Worm (Caenorhabditis elegans) whole organism, L2 larva: ENCODE results near the gene snpc-1.1.

Source experiments
- C34F6.9 ChIP-seq: fragments of 150-350 bp; optimal IDR thresholded peaks from 2 replicates; lab custom pipeline; 2014; ENCODE audit warnings: missing biosample characterization, missing genetic modification characterization
- F13H6.1 ChIP-seq: sonication (generic microtip); optimal IDR thresholded peaks from 2 replicates; lab custom pipeline; 2016; ENCODE audit warnings: missing genetic modification characterization, missing compliant biosample characterization
- R02D3.7 ChIP-seq: fragments of 150-350 bp; optimal IDR thresholded peaks from 2 replicates; lab custom pipeline; 2014; ENCODE audit warnings: missing biosample characterization, missing genetic modification characterization
- Y55F3AM.14 ChIP-seq: fragments of 200-800 bp; sonication (Bioruptor generic); optimal IDR thresholded peaks from 2 replicates; lab custom pipeline; 2018; ENCODE audit warnings: mild to moderate bottlenecking, missing genetic modification characterization, missing compliant biosample characterization
- ZK546.5 ChIP-seq: sonication (generic microtip); optimal IDR thresholded peaks from 2 replicates; lab custom pipeline; 2017; ENCODE audit warnings: missing biosample characterization, missing genetic modification characterization
- aly-2 ChIP-seq: fragments of 150-350 bp; optimal IDR thresholded peaks from 2 replicates; lab custom pipeline; 2014; ENCODE audit warnings: missing biosample characterization, missing genetic modification characterization
- ama-1 ChIP-seq: fragments of 150-350 bp; optimal IDR thresholded peaks from 2 replicates; lab custom pipeline; 2018; ENCODE audit warnings: inconsistent platforms
- ceh-16 ChIP-seq: fragments of 150-350 bp; optimal IDR thresholded peaks from 2 replicates; lab custom pipeline; 2014; ENCODE audit warnings: missing biosample characterization, missing genetic modification characterization
- crh-2 ChIP-seq: sonication (generic microtip); optimal IDR thresholded peaks from 2 replicates; lab custom pipeline; 2017; ENCODE audit warnings: missing biosample characterization, missing genetic modification characterization
- dmd-4 ChIP-seq: sonication (generic microtip); optimal IDR thresholded peaks from 2 replicates; lab custom pipeline; 2017; ENCODE audit warnings: missing biosample characterization, missing genetic modification characterization
- egl-27 ChIP-seq: sonication (generic microtip); optimal IDR thresholded peaks from 3 replicates; lab custom pipeline; 2017; ENCODE audit warnings: missing biosample characterization, missing genetic modification reagents, missing genetic modification characterization
- elt-1 ChIP-seq: fragments of 150-350 bp; optimal IDR thresholded peaks from 2 replicates; lab custom pipeline; 2014; ENCODE audit warnings: missing biosample characterization, missing genetic modification characterization
- elt-3 ChIP-seq: sonication (generic microtip); optimal IDR thresholded peaks from 2 replicates; lab custom pipeline; 2017; ENCODE audit warnings: missing biosample characterization, missing genetic modification characterization
- fos-1 ChIP-seq: fragments of 150-350 bp; optimal IDR thresholded peaks from 2 replicates; lab custom pipeline; 2014; ENCODE audit warnings: missing biosample characterization, missing genetic modification characterization
- lin-13 ChIP-seq: fragments of 150-350 bp; optimal IDR thresholded peaks from 2 replicates; lab custom pipeline; 2014; ENCODE audit warnings: missing biosample characterization, missing genetic modification reagents, missing genetic modification characterization
- lin-39 ChIP-seq: fragments of 150-350 bp; optimal IDR thresholded peaks from 2 replicates; lab custom pipeline; 2014; ENCODE audit warnings: missing biosample characterization, missing genetic modification reagents, missing genetic modification characterization
- lsy-2 ChIP-seq, 2 experiments: fragments of 150-350 bp in 1 of 2; sonication (generic microtip) in 1 of 2; optimal IDR thresholded peaks; 2 replicates each; lab custom pipeline; 2014 to 2017; ENCODE audit warnings: missing biosample characterization in 2 of 2, missing genetic modification characterization in 2 of 2
- mbf-1 ChIP-seq: sonication (generic microtip); optimal IDR thresholded peaks from 2 replicates; lab custom pipeline; 2017; ENCODE audit warnings: missing biosample characterization, missing genetic modification characterization
- mdl-1 ChIP-seq, 2 experiments: fragments of 150-350 bp in 1 of 2; sonication (generic microtip) in 1 of 2; optimal IDR thresholded peaks; 2 replicates each; lab custom pipeline; 2017; ENCODE audit warnings: missing biosample characterization in 2 of 2, missing genetic modification characterization in 2 of 2
- nhr-10 ChIP-seq: sonication (generic microtip); optimal IDR thresholded peaks from 2 replicates; lab custom pipeline; 2017; ENCODE audit warnings: missing biosample characterization, missing genetic modification characterization
- nhr-12 ChIP-seq: fragments of 150-350 bp; optimal IDR thresholded peaks from 2 replicates; lab custom pipeline; 2014; ENCODE audit warnings: missing biosample characterization, missing genetic modification characterization
- nhr-129 ChIP-seq: fragments of 150-350 bp; optimal IDR thresholded peaks from 2 replicates; lab custom pipeline; 2014; ENCODE audit warnings: missing biosample characterization, missing genetic modification characterization
- nhr-21 ChIP-seq: fragments of 150-350 bp; optimal IDR thresholded peaks from 2 replicates; lab custom pipeline; 2014; ENCODE audit warnings: missing biosample characterization, missing genetic modification characterization
- nhr-23 ChIP-seq: fragments of 150-350 bp; optimal IDR thresholded peaks from 2 replicates; lab custom pipeline; 2014; ENCODE audit warnings: missing biosample characterization, missing genetic modification reagents, missing genetic modification characterization
- nhr-25 ChIP-seq: fragments of 150-350 bp; sonication (generic microtip); optimal IDR thresholded peaks from 3 replicates; lab custom pipeline; 2014; ENCODE audit warnings: missing biosample characterization, missing genetic modification characterization
- peb-1 ChIP-seq: fragments of 150-350 bp; optimal IDR thresholded peaks from 2 replicates; lab custom pipeline; 2014; ENCODE audit warnings: missing biosample characterization, missing genetic modification characterization
- sma-3 ChIP-seq: sonication (generic microtip); optimal IDR thresholded peaks from 2 replicates; lab custom pipeline; 2016; ENCODE audit warnings: missing genetic modification reagents, missing genetic modification characterization, missing compliant biosample characterization
- sma-9 ChIP-seq, 2 experiments: fragments of 150-350 bp in 1 of 2; sonication (generic microtip) in 1 of 2; optimal IDR thresholded peaks; 2 replicates each; lab custom pipeline; 2014 to 2016; ENCODE audit warnings: missing genetic modification characterization in 2 of 2, mild to moderate bottlenecking in 1 of 2, missing biosample characterization in 1 of 2, missing compliant biosample characterization in 1 of 2, missing genetic modification reagents in 1 of 2, moderate library complexity in 1 of 2
- unc-39 ChIP-seq: fragments of 150-350 bp; optimal IDR thresholded peaks from 2 replicates; lab custom pipeline; 2014; ENCODE audit warnings: missing biosample characterization, missing genetic modification characterization
- unc-55 ChIP-seq: fragments of 150-350 bp; sonication (generic microtip); optimal IDR thresholded peaks from 3 replicates; lab custom pipeline; 2014; ENCODE audit warnings: missing biosample characterization, missing genetic modification reagents, missing genetic modification characterization
- unc-62 ChIP-seq: fragments of 150-350 bp; optimal IDR thresholded peaks from 2 replicates; lab custom pipeline; 2014; ENCODE audit warnings: missing biosample characterization, missing genetic modification reagents, missing genetic modification characterization
- zag-1 ChIP-seq: fragments of 150-350 bp; optimal IDR thresholded peaks from 2 replicates; lab custom pipeline; 2014; ENCODE audit warnings: missing biosample characterization, missing genetic modification characterization
- ztf-1 ChIP-seq: fragments of 200-800 bp; sonication (Bioruptor generic); conservative IDR thresholded peaks from 2 replicates; pipeline ENCODE4 v1.3.6; 2022; ENCODE audit warnings: missing genetic modification characterization, missing compliant biosample characterization
- ztf-4 ChIP-seq: fragments of 150-350 bp; optimal IDR thresholded peaks from 2 replicates; lab custom pipeline; 2014; ENCODE audit warnings: missing biosample characterization, missing genetic modification characterization

snpc-1.1 gene

DNA sequence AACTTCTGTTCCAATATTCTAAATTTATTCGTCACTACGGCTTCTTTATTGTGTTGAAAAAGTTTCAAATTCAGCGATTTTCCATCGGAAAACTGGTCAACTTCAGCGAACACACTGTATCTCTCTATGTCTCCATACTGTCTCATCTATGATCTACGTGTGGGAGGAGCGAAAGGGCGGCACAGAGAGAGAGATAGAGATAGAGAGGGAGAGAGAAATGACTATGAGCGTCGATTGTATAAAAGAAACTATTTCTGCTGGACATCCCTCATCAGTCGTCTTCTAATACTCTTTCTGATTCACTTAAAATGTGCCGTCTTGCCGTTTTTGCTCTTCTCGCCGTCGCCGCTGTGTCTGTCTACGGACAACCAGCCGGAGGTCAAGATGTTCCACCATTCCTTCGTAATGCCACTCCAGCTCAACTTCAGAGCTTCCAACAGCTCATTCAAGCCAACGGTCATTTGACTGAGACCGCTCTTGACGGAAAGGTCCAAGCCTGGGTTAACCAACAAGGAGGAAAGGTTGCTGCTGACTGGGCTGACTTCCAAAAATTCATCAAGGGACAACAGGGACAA is 9.3 kb upstream of the snpc-1.1 start, which contains the start of gene srlf-1 (continued):
- TF ChIP-seq unc-39 (tag; lab: Kevin White, UChicago) (no peak), nhr-25 (tag; lab: Kevin White, UChicago) (peak; percentile 18)

DNA sequence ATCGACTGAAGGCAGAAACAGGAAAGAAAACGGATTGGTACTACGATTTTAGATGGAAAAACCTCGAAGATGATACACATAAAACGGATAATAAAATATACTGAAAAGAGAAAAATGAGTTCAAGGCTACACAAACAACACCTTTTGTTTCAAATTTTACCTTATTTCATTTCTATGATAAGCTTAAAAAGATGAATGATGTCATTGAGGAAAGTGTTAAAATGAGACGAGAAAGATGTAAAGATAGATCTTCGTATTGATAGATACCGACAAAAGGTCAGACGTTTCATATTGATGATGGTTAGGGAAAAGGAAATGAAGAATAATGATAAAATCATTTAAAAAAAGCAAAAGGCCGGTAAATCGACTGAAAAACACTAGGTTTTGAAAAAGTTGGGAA is 8.5 kb upstream of the snpc-1.1 start:
- TF ChIP-seq nhr-21 (tag; lab: Kevin White, UChicago) (peak; percentile 33), nhr-10 (tag; lab: Kevin White, UChicago) (no peak), egl-27 (tag; lab: Kevin White, UChicago) (peak; percentile 37), ztf-1 (no peak), nhr-25 (tag; lab: Kevin White, UChicago) (peak; percentile 58), fos-1 (tag; lab: Kevin White, UChicago) (peak; percentile 20)

DNA sequence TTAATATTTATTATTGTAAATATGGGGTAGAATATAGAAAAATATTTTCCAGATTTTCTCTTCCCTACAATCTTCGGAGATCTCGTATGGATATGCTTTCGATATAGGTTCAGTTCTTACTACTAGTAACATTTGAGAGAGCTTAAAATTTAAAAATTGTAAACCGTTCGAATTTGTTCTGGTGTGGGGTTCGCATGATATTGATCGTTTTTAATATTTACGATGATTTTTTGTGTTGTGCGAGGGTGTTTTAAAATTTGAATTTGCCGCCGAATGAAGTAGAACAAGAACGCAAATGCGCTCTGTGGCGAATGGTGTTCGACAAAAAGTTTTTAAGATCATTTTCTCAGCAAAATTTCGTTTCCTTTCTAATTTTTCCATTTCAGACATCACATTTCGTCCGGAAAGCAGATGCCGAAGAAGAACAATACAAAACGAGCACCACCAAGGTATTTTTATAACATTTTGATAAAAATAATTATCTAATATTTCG is 2.4 kb upstream of the snpc-1.1 start, which contains the start of gene skr-17:
Gene skr-17 (plus strand): TSS at position 51 of the 493 bp plus-strand sequence.
- TF ChIP-seq Y55F3AM.14 (GFP tag; lab: Kevin White, UChicago) (no peak), unc-39 (tag; lab: Kevin White, UChicago) (no peak), ceh-16 (tag; lab: Kevin White, UChicago) (no peak), ZK546.5 (tag; lab: Kevin White, UChicago) (no peak), unc-62 (GFP tag; lab: Kevin White, UChicago) (no peak), zag-1 (no peak)
- TF ChIP-seq, all 48 proteins: peak for 0

DNA sequence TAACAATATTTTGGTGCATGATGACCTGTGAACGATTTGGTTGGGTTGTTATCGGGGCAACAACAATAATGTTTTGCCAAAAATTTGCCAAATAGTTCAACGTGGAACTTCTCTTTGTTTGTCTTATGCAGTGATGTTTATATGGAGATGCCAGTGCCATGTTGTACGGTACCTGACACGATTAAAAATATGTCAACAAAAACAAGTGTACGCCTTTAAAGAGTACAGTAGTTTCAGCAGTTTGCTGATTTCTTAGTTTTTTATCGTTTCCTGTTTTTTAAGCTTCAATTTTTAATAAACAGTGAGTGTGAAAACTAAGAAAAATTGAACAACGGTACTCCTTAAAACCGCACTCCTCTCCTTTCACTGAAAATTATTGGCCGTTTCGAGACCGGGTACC is 2.8 kb downstream of the snpc-1.1 start:
- TF ChIP-seq C34F6.9 (tag; lab: Kevin White, UChicago) (no peak), nhr-25 (tag; lab: Kevin White, UChicago) (no peak), ama-1 (lab: Kevin White, UChicago) (no peak), dmd-4 (no peak), ztf-4 (tag; lab: Kevin White, UChicago) (no peak), elt-1 (no peak), R02D3.7 (tag; lab: Kevin White, UChicago) (no peak), mdl-1 (tag; optimal IDR thresholded peaks at IDR 0.05; lab: Kevin White, UChicago) (no peak), unc-55 (GFP tag; lab: Kevin White, UChicago) (no peak), lin-39 (tag; lab: Kevin White, UChicago) (no peak), mbf-1 (no peak), aly-2 (tag; lab: Kevin White, UChicago) (no peak), nhr-12 (no peak), elt-3 (tag; lab: Kevin White, UChicago) (no peak), peb-1 (tag; lab: Kevin White, UChicago) (no peak), ZK546.5 (tag; lab: Kevin White, UChicago) (no peak), nhr-23 (tag; lab: Kevin White, UChicago) (no peak)

DNA sequence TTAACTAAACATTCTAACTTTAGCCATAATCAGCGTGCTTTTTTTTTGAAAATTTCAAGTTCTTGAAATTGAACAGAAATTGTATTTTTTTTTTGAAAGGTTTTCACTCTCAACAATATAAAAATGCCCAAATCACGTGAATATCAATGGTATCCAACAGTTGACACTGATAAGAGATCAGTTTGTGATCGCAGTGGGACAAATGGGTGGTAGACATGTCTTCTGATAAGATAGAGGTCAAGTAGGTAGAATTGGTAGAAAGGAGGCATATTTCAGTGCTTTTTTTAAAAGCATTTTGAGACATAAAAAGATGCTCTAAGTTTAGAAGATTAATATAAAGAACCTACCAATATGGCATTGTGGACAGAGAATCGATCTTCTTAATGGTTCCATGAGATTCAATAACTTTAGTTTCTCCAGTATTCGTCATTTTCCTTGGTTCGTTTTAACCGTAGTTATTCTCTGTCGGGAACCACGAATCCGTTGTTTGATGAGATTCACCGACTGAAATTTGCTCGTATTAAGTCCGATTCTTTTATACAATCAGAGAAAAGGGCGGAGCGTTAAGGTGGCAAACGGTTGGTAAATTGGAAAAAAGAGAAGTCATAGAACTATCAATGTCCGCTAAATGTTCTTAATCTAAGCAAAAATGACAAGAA is 3.7 kb downstream of the snpc-1.1 start, which contains the start of gene mthf-1:
Gene mthf-1 (minus strand): TSS at position 504 of the 659 bp plus-strand sequence.
- TF ChIP-seq nhr-129 (no peak), F13H6.1 (tag; lab: Kevin White, UChicago) (peak; percentile 24), nhr-25 (tag; lab: Kevin White, UChicago) (peak; percentile 26), sma-3 (GFP tag; lab: Kevin White, UChicago) (peak; percentile 37), fos-1 (tag; lab: Kevin White, UChicago) (peak; percentile 65), lsy-2 (tag; optimal IDR thresholded peaks at IDR 0.05; lab: Kevin White, UChicago) (peak in 1 of 2 experiments; percentile 5), crh-2 (tag; lab: Kevin White, UChicago) (peak; percentile 47), sma-9 (GFP tag; optimal IDR thresholded peaks at IDR 0.05; lab: Kevin White, UChicago) (peak; percentile 71), sma-9 (tag; optimal IDR thresholded peaks at IDR 0.05; lab: Kevin White, UChicago) (no peak), nhr-21 (tag; lab: Kevin White, UChicago) (peak; percentile 45), lin-13 (GFP tag; lab: Kevin White, UChicago) (no peak)
